Worm (Caenorhabditis elegans) whole organism, mixed stage, embryonic: ENCODE measurements around the gene T18D3.5.

ENCODE experiments used
- M03D4.4 ChIP-seq: sonication (generic microtip); optimal IDR thresholded peaks from 2 replicates; lab custom pipeline; 2017; ENCODE audit warnings: mild to moderate bottlenecking, missing genetic modification characterization, missing compliant biosample characterization
- bed-3 ChIP-seq: fragments of 200-800 bp; sonication (Bioruptor generic); optimal IDR thresholded peaks from 3 replicates; lab custom pipeline; 2018; ENCODE audit warnings: mild to moderate bottlenecking, missing genetic modification characterization, moderate library complexity, missing compliant biosample characterization
- blmp-1 ChIP-seq: fragments of 150-350 bp; optimal IDR thresholded peaks from 2 replicates; lab custom pipeline; 2014; ENCODE audit warnings: missing biosample characterization, missing genetic modification characterization
- ceh-39 ChIP-seq: fragments of 150-350 bp; optimal IDR thresholded peaks from 2 replicates; lab custom pipeline; 2014; ENCODE audit warnings: missing biosample characterization, missing genetic modification characterization
- ceh-43 ChIP-seq: fragments of 200-800 bp; sonication (Bioruptor generic); optimal IDR thresholded peaks from 2 replicates; lab custom pipeline; 2018; ENCODE audit warnings: mild to moderate bottlenecking, missing genetic modification characterization, moderate library complexity, missing compliant biosample characterization
- ceh-83 ChIP-seq: fragments of 200-800 bp; sonication (Bioruptor generic); optimal IDR thresholded peaks from 2 replicates; lab custom pipeline; 2018; ENCODE audit warnings: mild to moderate bottlenecking, missing genetic modification characterization, missing compliant biosample characterization
- ces-1 ChIP-seq: fragments of 150-350 bp; optimal IDR thresholded peaks from 2 replicates; lab custom pipeline; 2014; ENCODE audit warnings: missing biosample characterization, missing genetic modification reagents, missing genetic modification characterization
- cnd-1 ChIP-seq: fragments of 200-800 bp; sonication (Bioruptor generic); optimal IDR thresholded peaks from 2 replicates; lab custom pipeline; 2018; ENCODE audit warnings: mild to moderate bottlenecking, missing genetic modification characterization, missing compliant biosample characterization
- drap-1 ChIP-seq: fragments of 200-800 bp; sonication (Bioruptor generic); optimal IDR thresholded peaks from 3 replicates; lab custom pipeline; 2018; ENCODE audit warnings: mild to moderate bottlenecking, missing genetic modification characterization, missing compliant biosample characterization
- elt-3 ChIP-seq: fragments of 150-350 bp; optimal IDR thresholded peaks from 2 replicates; lab custom pipeline; 2014; ENCODE audit warnings: missing biosample characterization, missing genetic modification characterization
- flh-1 ChIP-seq: fragments of 200-800 bp; sonication (Bioruptor generic); optimal IDR thresholded peaks from 2 replicates; lab custom pipeline; 2018; ENCODE audit warnings: mild to moderate bottlenecking, missing genetic modification characterization, moderate library complexity, missing compliant biosample characterization
- ham-2 ChIP-seq: fragments of 200-800 bp; sonication (Bioruptor generic); optimal IDR thresholded peaks from 2 replicates; lab custom pipeline; 2018; ENCODE audit warnings: mild to moderate bottlenecking, missing genetic modification characterization, missing compliant biosample characterization
- hlh-1 ChIP-seq: fragments of 150-350 bp; optimal IDR thresholded peaks from 2 replicates; lab custom pipeline; 2014; ENCODE audit warnings: missing biosample characterization, missing genetic modification reagents, missing genetic modification characterization
- lin-13 ChIP-seq: fragments of 150-350 bp; optimal IDR thresholded peaks from 2 replicates; lab custom pipeline; 2014; ENCODE audit warnings: missing biosample characterization, missing genetic modification characterization
- lin-32 ChIP-seq: fragments of 200-800 bp; sonication (Bioruptor generic); optimal IDR thresholded peaks from 2 replicates; lab custom pipeline; 2018; ENCODE audit warnings: mild to moderate bottlenecking, missing genetic modification characterization, missing compliant biosample characterization
- lsy-2 ChIP-seq: fragments of 150-350 bp; optimal IDR thresholded peaks from 2 replicates; lab custom pipeline; 2014; ENCODE audit warnings: missing biosample characterization, missing genetic modification characterization
- mab-5 ChIP-seq: fragments of 150-350 bp; optimal IDR thresholded peaks from 2 replicates; lab custom pipeline; 2014; ENCODE audit warnings: missing biosample characterization, missing genetic modification characterization
- mep-1 ChIP-seq: fragments of 150-350 bp; optimal IDR thresholded peaks from 2 replicates; lab custom pipeline; 2017; ENCODE audit warnings: missing biosample characterization, missing genetic modification reagents, missing genetic modification characterization, inconsistent platforms
- mls-2 ChIP-seq: sonication (generic microtip); optimal IDR thresholded peaks from 2 replicates; lab custom pipeline; 2016; ENCODE audit warnings: mild to moderate bottlenecking, missing genetic modification characterization, moderate library complexity, missing compliant biosample characterization
- nhr-2 ChIP-seq: fragments of 150-350 bp; optimal IDR thresholded peaks from 2 replicates; lab custom pipeline; 2014; ENCODE audit warnings: missing biosample characterization, missing genetic modification characterization
- nhr-237 ChIP-seq: fragments of 150-350 bp; optimal IDR thresholded peaks from 2 replicates; lab custom pipeline; 2014; ENCODE audit warnings: missing biosample characterization, missing genetic modification characterization
- nhr-28 ChIP-seq: fragments of 150-350 bp; optimal IDR thresholded peaks from 2 replicates; lab custom pipeline; 2014; ENCODE audit warnings: missing biosample characterization, missing genetic modification characterization
- pha-4 ChIP-seq: fragments of 150-350 bp; optimal IDR thresholded peaks from 2 replicates; lab custom pipeline; 2018; ENCODE audit warnings: missing biosample characterization, missing genetic modification reagents, missing genetic modification characterization
- sem-2 ChIP-seq: fragments of 200-800 bp; sonication (Bioruptor generic); optimal IDR thresholded peaks from 2 replicates; lab custom pipeline; 2018; ENCODE audit warnings: mild to moderate bottlenecking, missing genetic modification characterization, missing compliant biosample characterization
- snpc-4 ChIP-seq: fragments of 150-350 bp; optimal IDR thresholded peaks from 2 replicates; lab custom pipeline; 2014; ENCODE audit warnings: missing biosample characterization, missing genetic modification characterization
- sptf-1 ChIP-seq: sonication (generic microtip); optimal IDR thresholded peaks from 2 replicates; lab custom pipeline; 2017; ENCODE audit warnings: mild to moderate bottlenecking, missing genetic modification characterization, moderate library complexity, missing compliant biosample characterization
- tbx-8 ChIP-seq: fragments of 200-800 bp; sonication (Bioruptor generic); optimal IDR thresholded peaks from 2 replicates; lab custom pipeline; 2018; ENCODE audit warnings: mild to moderate bottlenecking, missing genetic modification characterization, moderate library complexity, missing compliant biosample characterization
- unc-120 ChIP-seq: sonication (generic microtip); optimal IDR thresholded peaks from 2 replicates; lab custom pipeline; 2017; ENCODE audit warnings: missing genetic modification characterization, missing compliant biosample characterization; ENCODE audit not compliant: poor library complexity, severe bottlenecking
- unc-39 ChIP-seq: fragments of 150-350 bp; optimal IDR thresholded peaks from 2 replicates; lab custom pipeline; 2014; ENCODE audit warnings: missing biosample characterization, missing genetic modification characterization
- unc-62 ChIP-seq: fragments of 150-350 bp; optimal IDR thresholded peaks from 2 replicates; lab custom pipeline; 2014; ENCODE audit warnings: missing biosample characterization, missing genetic modification reagents, missing genetic modification characterization

Gene T18D3.5

DNA sequence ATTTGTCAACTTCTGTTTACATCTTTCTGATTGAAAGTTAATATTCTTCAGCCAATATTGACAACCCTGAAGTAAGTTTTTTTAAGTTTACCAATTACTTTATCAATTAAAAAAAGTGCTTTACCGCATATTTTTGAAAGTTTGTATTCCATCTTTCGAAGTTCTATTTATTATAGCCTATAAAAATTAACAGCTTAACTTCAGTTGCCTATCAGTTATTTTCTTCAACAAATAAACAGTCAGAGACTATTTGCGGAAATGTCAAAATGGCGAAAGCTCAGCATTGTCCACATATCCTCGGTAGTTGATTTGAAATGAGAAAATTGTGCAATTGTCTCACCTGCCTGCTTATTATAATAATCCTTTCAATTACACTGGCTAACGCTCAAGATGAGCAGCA lies at the start of gene T18D3.5:
Gene T18D3.5 (plus strand): TSS at position 301 of the 400 bp plus-strand sequence.
- TF ChIP-seq ham-2 (no peak), ceh-39 (tag; lab: Kevin White, UChicago) (no peak), unc-62 (no peak), bed-3 (GFP tag; lab: Kevin White, UChicago) (no peak), mep-1 (tag; lab: Kevin White, UChicago) (no peak), lin-32 (GFP tag; lab: Kevin White, UChicago) (no peak), lin-13 (tag; lab: Kevin White, UChicago) (no peak), hlh-1 (tag; lab: Kevin White, UChicago) (no peak), ceh-43 (no peak), flh-1 (GFP tag; lab: Kevin White, UChicago) (no peak), lsy-2 (tag; lab: Kevin White, UChicago) (no peak), sptf-1 (no peak), nhr-2 (no peak), sem-2 (GFP tag; lab: Kevin White, UChicago) (no peak)

ce11 chrX:12413941-12414340 lies 49.7 kb upstream of the T18D3.5 start, which contains the start of gene lin-2:
Gene lin-2 (minus strand): TSS chrX:12414041.
- TF ChIP-seq unc-62 (no peak), sptf-1 (no peak), lin-32 (GFP tag; lab: Kevin White, UChicago) (no peak), M03D4.4 (tag; lab: Kevin White, UChicago) (no peak), mab-5 (tag; lab: Kevin White, UChicago) (no peak), bed-3 (GFP tag; lab: Kevin White, UChicago) (no peak), mls-2 (no peak), flh-1 (GFP tag; lab: Kevin White, UChicago) (no peak), unc-120 (no peak), elt-3 (tag; lab: Kevin White, UChicago) (no peak), nhr-237 (no peak), nhr-28 (tag; lab: Kevin White, UChicago) (no peak), hlh-1 (tag; lab: Kevin White, UChicago) (no peak), mep-1 (tag; lab: Kevin White, UChicago) (no peak), sem-2 (GFP tag; lab: Kevin White, UChicago) (no peak), lin-13 (tag; lab: Kevin White, UChicago) (no peak), nhr-2 (no peak), ceh-39 (tag; lab: Kevin White, UChicago) (no peak), snpc-4 (tag; lab: Kevin White, UChicago) (no peak)
- TF ChIP-seq, all 35 proteins: peak for 0

ce11 chrX:12415832-12416231 lies 47.8 kb upstream of the T18D3.5 start:
- TF ChIP-seq lin-13 (tag; lab: Kevin White, UChicago) (no peak), unc-62 (no peak), sem-2 (GFP tag; lab: Kevin White, UChicago) (no peak), bed-3 (GFP tag; lab: Kevin White, UChicago) (no peak), hlh-1 (tag; lab: Kevin White, UChicago) (peak; percentile 94), mab-5 (tag; lab: Kevin White, UChicago) (no peak), cnd-1 (tag; lab: Kevin White, UChicago) (no peak)

ce11 chrX:12422580-12422979 lies 41.0 kb upstream of the T18D3.5 start:
- TF ChIP-seq M03D4.4 (tag; lab: Kevin White, UChicago) (no peak), blmp-1 (tag; lab: Kevin White, UChicago) (no peak), elt-3 (tag; lab: Kevin White, UChicago) (no peak), unc-120 (no peak), lin-13 (tag; lab: Kevin White, UChicago) (no peak), mep-1 (tag; lab: Kevin White, UChicago) (no peak)

ce11 chrX:12425427-12425826 lies 38.2 kb upstream of the T18D3.5 start, which contains the start of gene T24D3.2:
Gene T24D3.2 (plus strand): TSS chrX:12425730.
- TF ChIP-seq unc-62 (peak; percentile 1), pha-4 (tag; lab: Kevin White, UChicago) (no peak)
- TF ChIP-seq, all 35 proteins: peak for 1

DNA sequence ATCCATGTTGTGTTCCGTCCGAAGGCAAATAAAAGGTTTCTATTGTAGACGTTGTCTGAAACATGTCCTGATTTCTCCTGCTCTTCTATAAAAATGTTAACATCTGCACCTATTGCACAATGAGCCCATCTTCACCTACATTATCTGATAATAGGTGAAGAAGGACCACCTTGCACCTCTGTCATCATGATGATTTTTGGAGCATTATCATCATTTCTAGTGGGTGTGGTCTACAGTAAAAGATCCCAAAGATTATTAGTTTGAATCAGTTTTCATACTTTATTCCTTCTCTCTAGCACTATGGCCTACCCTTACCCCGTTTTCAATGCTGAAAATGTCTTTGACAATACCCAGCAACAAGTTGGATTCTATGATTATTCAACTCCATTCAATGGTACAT lies 33.3 kb upstream of the T18D3.5 start, which contains the start of gene med-1:
Gene med-1 (plus strand): TSS at position 301 of the 400 bp plus-strand sequence.
- TF ChIP-seq M03D4.4 (tag; lab: Kevin White, UChicago) (no peak), hlh-1 (tag; lab: Kevin White, UChicago) (no peak), unc-120 (no peak), nhr-237 (no peak), drap-1 (GFP tag; lab: Kevin White, UChicago) (no peak), ces-1 (GFP tag; lab: Kevin White, UChicago) (no peak), mep-1 (tag; lab: Kevin White, UChicago) (no peak), cnd-1 (tag; lab: Kevin White, UChicago) (no peak), mab-5 (tag; lab: Kevin White, UChicago) (no peak), snpc-4 (tag; lab: Kevin White, UChicago) (no peak), unc-62 (no peak), nhr-28 (tag; lab: Kevin White, UChicago) (no peak), ceh-43 (no peak), tbx-8 (no peak), ceh-83 (no peak), sptf-1 (no peak), lsy-2 (tag; lab: Kevin White, UChicago) (no peak), unc-39 (tag; lab: Kevin White, UChicago) (no peak), elt-3 (tag; lab: Kevin White, UChicago) (no peak)
